Fruit fly (Drosophila melanogaster) whole organism, embryonic: Measurements from ENCODE around the gene CG33643.

Experiments used
- ATbp ChIP-seq: fragments of 200-800 bp; sonication (Bioruptor generic); optimal IDR thresholded peaks from 2 replicates; lab custom pipeline; 2017; ENCODE audit warnings: missing biosample characterization, mild to moderate bottlenecking, missing genetic modification characterization, missing genetic modification reagents
- Abd-B ChIP-seq: fragments of 200-800 bp; sonication (Bioruptor generic); optimal IDR thresholded peaks from 2 replicates; lab custom pipeline; 2018; ENCODE audit warnings: missing biosample characterization, mild to moderate bottlenecking, missing genetic modification characterization, moderate library complexity
- B-H2 ChIP-seq: fragments of 200-800 bp; sonication (Bioruptor generic); optimal IDR thresholded peaks from 2 replicates; lab custom pipeline; 2018; ENCODE audit warnings: missing biosample characterization, mild to moderate bottlenecking, missing genetic modification characterization
- CG10321 ChIP-seq: fragments of 200-800 bp; sonication (Bioruptor generic); IDR thresholded peaks from 2 replicates; pipeline ENCODE4 v1.3.6; 2022; ENCODE audit warnings: missing biosample characterization, missing genetic modification characterization
- CG10462 ChIP-seq: fragments of 200-800 bp; sonication (Bioruptor generic); optimal IDR thresholded peaks from 2 replicates; lab custom pipeline; 2016; ENCODE audit warnings: missing biosample characterization, missing genetic modification characterization
- CG11093 ChIP-seq: fragments of 200-800 bp; sonication (Bioruptor generic); IDR thresholded peaks from 3 replicates; pipeline ENCODE4 v1.3.6; 2022; ENCODE audit warnings: missing biosample characterization, missing genetic modification characterization
- CG12391 ChIP-seq: fragments of 200-800 bp; sonication (Bioruptor generic); optimal IDR thresholded peaks from 3 replicates; lab custom pipeline; 2018; ENCODE audit warnings: missing biosample characterization, mild to moderate bottlenecking, missing genetic modification characterization, moderate library complexity
- CG14441 ChIP-seq: fragments of 200-800 bp; sonication (Bioruptor generic); IDR thresholded peaks from 2 replicates; pipeline ENCODE4 v1.3.6; 2022; ENCODE audit warnings: missing biosample characterization, missing genetic modification characterization
- CG18599 ChIP-seq: fragments of 200-800 bp; sonication (Bioruptor generic); optimal IDR thresholded peaks from 3 replicates; lab custom pipeline; 2017; ENCODE audit warnings: missing biosample characterization, missing genetic modification characterization, mild to moderate bottlenecking, moderate library complexity, missing genetic modification reagents
- CG34376 ChIP-seq: fragments of 200-800 bp; sonication (Bioruptor generic); optimal IDR thresholded peaks from 2 replicates; lab custom pipeline; 2018; ENCODE audit warnings: missing biosample characterization, mild to moderate bottlenecking, missing genetic modification characterization
- CG4282 ChIP-seq: fragments of 200-800 bp; sonication (Bioruptor generic); optimal IDR thresholded peaks from 2 replicates; lab custom pipeline; 2016; ENCODE audit warnings: missing biosample characterization, missing genetic modification characterization
- CG43689 ChIP-seq: fragments of 200-800 bp; sonication (Bioruptor generic); IDR thresholded peaks from 2 replicates; pipeline ENCODE4 v1.3.6; 2022; ENCODE audit warnings: missing biosample characterization, missing genetic modification characterization
- CG6683 ChIP-seq: fragments of 200-800 bp; sonication (Bioruptor generic); optimal IDR thresholded peaks from 2 replicates; lab custom pipeline; 2017; ENCODE audit warnings: missing biosample characterization, mild to moderate bottlenecking, missing genetic modification characterization, missing genetic modification reagents
- CG7372 ChIP-seq: fragments of 200-800 bp; sonication (Bioruptor generic); IDR thresholded peaks from 2 replicates; pipeline ENCODE4 v1.3.6; 2022; ENCODE audit warnings: missing biosample characterization, missing genetic modification characterization
- Camta ChIP-seq: fragments of 200-800 bp; sonication (Bioruptor generic); optimal IDR thresholded peaks from 2 replicates; lab custom pipeline; 2016; ENCODE audit warnings: missing biosample characterization, missing genetic modification characterization
- D19A ChIP-seq: fragments of 200-800 bp; optimal IDR thresholded peaks from 3 replicates; lab custom pipeline; 2019; ENCODE audit warnings: missing biosample characterization, mild to moderate bottlenecking, missing genetic modification characterization, moderate library complexity
- Dp ChIP-seq: fragments of 200-800 bp; sonication (Bioruptor generic); optimal IDR thresholded peaks from 2 replicates; lab custom pipeline; 2018; ENCODE audit warnings: missing biosample characterization, mild to moderate bottlenecking, missing genetic modification characterization, moderate library complexity
- Drgx ChIP-seq: fragments of 200-800 bp; sonication (Bioruptor generic); IDR thresholded peaks from 2 replicates; pipeline ENCODE4 v1.3.6; 2022; ENCODE audit warnings: missing biosample characterization, missing genetic modification characterization
- E2f1 ChIP-seq: fragments of 200-800 bp; sonication (Bioruptor generic); IDR thresholded peaks from 2 replicates; pipeline ENCODE4 v1.3.6; 2022; ENCODE audit warnings: missing biosample characterization, missing genetic modification characterization
- H2.0 ChIP-seq: fragments of 200-800 bp; sonication (Bioruptor generic); IDR thresholded peaks from 2 replicates; pipeline ENCODE4 v1.3.6; 2022; ENCODE audit warnings: missing biosample characterization, missing genetic modification characterization
- HLH3B ChIP-seq: fragments of 200-800 bp; sonication (Bioruptor generic); IDR thresholded peaks from 2 replicates; pipeline ENCODE4 v1.3.6; 2022; ENCODE audit warnings: missing biosample characterization, missing genetic modification characterization
- Hey ChIP-seq: fragments of 200-800 bp; sonication (Bioruptor generic); optimal IDR thresholded peaks from 3 replicates; lab custom pipeline; 2018; ENCODE audit warnings: missing biosample characterization, mild to moderate bottlenecking, missing genetic modification characterization
- MBD-R2 ChIP-seq: fragments of 200-800 bp; sonication (Bioruptor generic); IDR thresholded peaks from 2 replicates; pipeline ENCODE4 v1.3.6; 2022; ENCODE audit warnings: missing biosample characterization, missing genetic modification characterization
- Vsx1 ChIP-seq: fragments of 200-800 bp; sonication (Bioruptor generic); optimal IDR thresholded peaks from 2 replicates; lab custom pipeline; 2017; ENCODE audit warnings: missing biosample characterization, mild to moderate bottlenecking, missing genetic modification characterization, missing genetic modification reagents
- Xbp1 ChIP-seq: fragments of 200-800 bp; sonication (Bioruptor generic); optimal IDR thresholded peaks from 3 replicates; lab custom pipeline; 2016; ENCODE audit warnings: missing biosample characterization, mild to moderate bottlenecking, missing genetic modification characterization
- Xrp1 ChIP-seq: fragments of 200-800 bp; sonication (Bioruptor generic); IDR thresholded peaks from 2 replicates; pipeline ENCODE4 v1.3.6; 2022; ENCODE audit warnings: missing biosample characterization, missing genetic modification characterization
- aop ChIP-seq: fragments of 200-800 bp; sonication (Bioruptor generic); IDR thresholded peaks from 2 replicates; pipeline ENCODE4 v1.3.6; 2022; ENCODE audit warnings: missing biosample characterization, missing genetic modification characterization
- ato ChIP-seq: fragments of 200-800 bp; sonication (Bioruptor generic); IDR thresholded peaks from 2 replicates; pipeline ENCODE4 v1.3.6; 2022; ENCODE audit warnings: missing biosample characterization, missing genetic modification characterization; ENCODE audit not compliant: partially characterized antibody
- cas ChIP-seq: fragments of 200-800 bp; sonication (Bioruptor generic); IDR thresholded peaks from 2 replicates; pipeline ENCODE4 v1.3.6; 2022; ENCODE audit warnings: missing biosample characterization, missing genetic modification characterization
- croc ChIP-seq: fragments of 200-800 bp; sonication (Bioruptor generic); conservative IDR thresholded peaks from 3 replicates; pipeline ENCODE4 v1.3.6; 2022; ENCODE audit warnings: missing biosample characterization, missing genetic modification characterization
- dimm ChIP-seq: fragments of 200-800 bp; sonication (Bioruptor generic); IDR thresholded peaks from 2 replicates; pipeline ENCODE4 v1.3.6; 2022; ENCODE audit warnings: missing biosample characterization, missing genetic modification characterization
- dpn ChIP-seq, 2 experiments: fragments of 200-800 bp; sonication (Bioruptor generic); optimal IDR thresholded peaks; 3 replicates each; lab custom pipeline; 2016; ENCODE audit warnings: missing biosample characterization in 2 of 2, missing genetic modification characterization in 2 of 2
- esg ChIP-seq: fragments of 200-800 bp; sonication (Bioruptor generic); conservative IDR thresholded peaks from 2 replicates; pipeline ENCODE4 v1.3.6; 2022; ENCODE audit warnings: missing biosample characterization, missing genetic modification characterization
- ewg ChIP-seq: fragments of 200-800 bp; sonication (Bioruptor generic); optimal IDR thresholded peaks from 3 replicates; lab custom pipeline; 2017; ENCODE audit warnings: mild to moderate bottlenecking, missing biosample characterization, missing genetic modification reagents, missing genetic modification characterization
- fd102C ChIP-seq: fragments of 200-800 bp; sonication (Bioruptor generic); optimal IDR thresholded peaks from 2 replicates; lab custom pipeline; 2018; ENCODE audit warnings: missing biosample characterization, mild to moderate bottlenecking, missing genetic modification characterization, moderate library complexity
- gce ChIP-seq: fragments of 200-800 bp; sonication (Bioruptor generic); IDR thresholded peaks from 3 replicates; pipeline ENCODE4 v1.3.6; 2022; ENCODE audit warnings: missing biosample characterization, missing genetic modification characterization
- gcm ChIP-seq: fragments of 200-800 bp; sonication (Bioruptor generic); optimal IDR thresholded peaks from 2 replicates; lab custom pipeline; 2019; ENCODE audit warnings: missing biosample characterization, mild to moderate bottlenecking, missing genetic modification characterization, moderate library complexity
- ken ChIP-seq: fragments of 200-800 bp; sonication (Bioruptor generic); IDR thresholded peaks from 3 replicates; pipeline ENCODE4 v1.3.6; 2022; ENCODE audit warnings: missing biosample characterization, missing genetic modification characterization
- kni ChIP-seq: fragments of 200-800 bp; sonication (Bioruptor generic); optimal IDR thresholded peaks from 3 replicates; lab custom pipeline; 2017; ENCODE audit warnings: mild to moderate bottlenecking, missing biosample characterization, missing genetic modification reagents, missing genetic modification characterization
- lab ChIP-seq: fragments of 200-800 bp; sonication (Bioruptor generic); optimal IDR thresholded peaks from 3 replicates; lab custom pipeline; 2017; ENCODE audit warnings: missing biosample characterization, missing genetic modification characterization, mild to moderate bottlenecking, moderate library complexity, missing genetic modification reagents
- pfk ChIP-seq: fragments of 200-800 bp; sonication (Bioruptor generic); optimal IDR thresholded peaks from 2 replicates; lab custom pipeline; 2018; ENCODE audit warnings: missing biosample characterization, mild to moderate bottlenecking, missing genetic modification characterization, moderate library complexity
- ranshi ChIP-seq: fragments of 200-800 bp; sonication (Bioruptor generic); IDR thresholded peaks from 2 replicates; pipeline ENCODE4 v1.3.6; 2022; ENCODE audit warnings: missing biosample characterization, missing genetic modification characterization
- repo ChIP-seq: fragments of 200-800 bp; sonication (Bioruptor generic); optimal IDR thresholded peaks from 2 replicates; lab custom pipeline; 2016; ENCODE audit warnings: missing biosample characterization, missing genetic modification characterization
- sens ChIP-seq: fragments of 200-800 bp; sonication (Bioruptor generic); peaks from one replicate; lab custom pipeline; 2016; ENCODE audit warnings: missing biosample characterization, missing genetic modification characterization
- sna ChIP-seq: fragments of 200-800 bp; sonication (Bioruptor generic); IDR thresholded peaks from 2 replicates; pipeline ENCODE4 v1.3.6; 2022; ENCODE audit warnings: missing biosample characterization, missing genetic modification characterization; ENCODE audit not compliant: partially characterized antibody
- sr ChIP-seq: fragments of 200-800 bp; sonication (Bioruptor generic); IDR thresholded peaks from 3 replicates; pipeline ENCODE4 v1.3.6; 2022; ENCODE audit warnings: missing biosample characterization, missing genetic modification characterization
- vvl ChIP-seq: fragments of 200-800 bp; sonication (Bioruptor generic); IDR thresholded peaks from 2 replicates; pipeline ENCODE4 v1.3.6; 2022; ENCODE audit warnings: missing biosample characterization, missing genetic modification characterization
- wor ChIP-seq: fragments of 200-800 bp; sonication (Bioruptor generic); IDR thresholded peaks from 2 replicates; pipeline ENCODE4 v1.3.6; 2022; ENCODE audit warnings: missing biosample characterization, missing genetic modification characterization
- zen2 ChIP-seq: fragments of 200-800 bp; sonication (Bioruptor generic); IDR thresholded peaks from 3 replicates; pipeline ENCODE4 v1.3.6; 2022; ENCODE audit warnings: missing biosample characterization, missing genetic modification characterization; ENCODE audit not compliant: partially characterized antibody

The CG33643 gene

DNA sequence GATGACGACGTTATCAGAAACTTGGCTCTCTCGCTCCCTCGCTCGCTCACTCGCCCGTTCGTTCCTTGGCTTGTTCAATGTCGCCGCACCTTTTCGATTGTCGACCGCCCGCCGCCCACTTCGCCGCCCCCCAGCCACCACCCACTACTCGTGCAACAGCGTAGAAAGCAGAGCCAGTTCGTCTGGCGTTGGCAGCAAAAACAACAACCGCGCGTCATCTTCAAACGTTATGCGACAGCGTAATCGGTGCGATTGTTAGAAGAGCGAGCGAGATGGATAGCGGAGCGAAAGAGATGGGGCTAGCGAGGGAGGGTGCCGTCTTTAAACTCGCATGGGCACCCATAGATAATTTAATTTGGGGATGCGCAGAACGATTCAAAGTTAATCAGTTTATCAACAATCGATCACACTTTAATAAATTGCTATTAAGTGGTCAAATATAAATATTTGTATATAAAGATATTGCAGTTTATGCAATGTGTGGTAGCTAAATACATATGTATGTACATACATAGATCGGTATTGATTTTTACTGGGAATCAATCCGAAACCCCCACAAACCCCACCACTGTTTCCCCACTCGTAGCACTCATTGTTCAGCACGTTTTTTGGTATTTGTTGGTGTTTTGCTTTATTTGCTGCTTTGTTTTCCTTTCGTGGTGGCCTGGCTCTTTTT is 16.5 kb upstream of the CG33643 start (continued):
- TF ChIP-seq CG7372 (GFP tag; lab: Robert Waterston, UW) (peak; percentile 70), ranshi (peak; percentile 71; the same call in 1 of the 2 replicates), dpn (GFP tag; optimal IDR thresholded peaks at IDR 0.05; lab: Kevin White, UChicago) (peak in 1 of 2 experiments; percentile 26), gcm (GFP tag; lab: Kevin White, UChicago) (peak; percentile 0), E2f1 (GFP tag; lab: Robert Waterston, UW) (peak; percentile 47), CG18599 (peak; percentile 59), Dp (GFP tag; lab: Kevin White, UChicago) (no peak), kni (GFP tag; lab: Kevin White, UChicago) (peak; percentile 15), sr (GFP tag; lab: Robert Waterston, UW) (peak; percentile 89), sens (GFP tag; lab: Kevin White, UChicago) (no peak), H2.0 (GFP tag; lab: Robert Waterston, UW) (peak; percentile 49; the same call in 1 of the 2 replicates), Hey (tag; lab: Kevin White, UChicago) (no peak), D19A (tag; lab: Kevin White, UChicago) (no peak), fd102C (no peak), B-H2 (GFP tag; lab: Kevin White, UChicago) (peak; percentile 62), MBD-R2 (no peak; the same call in 1 of the 2 replicates), pfk (GFP tag; lab: Kevin White, UChicago) (no peak), ken (GFP tag; lab: Robert Waterston, UW) (peak; percentile 37; the same call in 1 of the 3 replicates), wor (peak; percentile 53), lab (GFP tag; lab: Kevin White, UChicago) (peak; percentile 61), croc (GFP tag; lab: Robert Waterston, UW) (peak; percentile 41; the same call in 1 of the 3 replicates), CG4282 (GFP tag; lab: Kevin White, UChicago) (no peak), ewg (GFP tag; lab: Kevin White, UChicago) (peak; percentile 56), CG12391 (tag; lab: Kevin White, UChicago) (peak; percentile 47), Xrp1 (GFP tag; lab: Robert Waterston, UW) (peak; percentile 52; the same call in 1 of the 2 replicates), zen2 (GFP tag; lab: Robert Waterston, UW) (no peak), CG10321 (GFP tag; lab: Robert Waterston, UW) (peak; percentile 51), CG43689 (peak; percentile 68), Abd-B (peak; percentile 27), sna (GFP tag; lab: Robert Waterston, UW) (0 out of 2 replicates have a peak, but pooled peaks have one; percentile 17), CG11093 (GFP tag; lab: Robert Waterston, UW) (0 out of 3 replicates have a peak, but pooled peaks have one; percentile 6), esg (GFP tag; lab: Robert Waterston, UW) (peak; percentile 73), cas (GFP tag; lab: Robert Waterston, UW) (0 out of 2 replicates have a peak, but pooled peaks have one; percentile 24), HLH3B (GFP tag; lab: Robert Waterston, UW) (peak; percentile 65), Xbp1 (GFP tag; lab: Kevin White, UChicago) (no peak), Drgx (GFP tag; lab: Robert Waterston, UW) (peak; percentile 54; the same call in 1 of the 2 replicates), repo (GFP tag; lab: Kevin White, UChicago) (no peak), aop (GFP tag; lab: Robert Waterston, UW) (no peak), vvl (no peak; the same call in none of the 2 replicates), CG10462 (no peak), gce (no peak), CG34376 (peak; percentile 18), Camta (GFP tag; lab: Kevin White, UChicago) (no peak), Vsx1 (peak; percentile 13), ATbp (GFP tag; lab: Kevin White, UChicago) (peak; percentile 48), dimm (GFP tag; lab: Robert Waterston, UW) (no peak), ato (GFP tag; lab: Robert Waterston, UW) (0 out of 2 replicates have a peak, but pooled peaks have one; percentile 12), CG6683 (GFP tag; lab: Kevin White, UChicago) (peak; percentile 46), CG14441 (GFP tag; lab: Robert Waterston, UW) (peak; percentile 52; the same call in 1 of the 2 replicates)
